Fruit fly (Drosophila melanogaster): ENCODE results near the gene GMF.

DNA sequence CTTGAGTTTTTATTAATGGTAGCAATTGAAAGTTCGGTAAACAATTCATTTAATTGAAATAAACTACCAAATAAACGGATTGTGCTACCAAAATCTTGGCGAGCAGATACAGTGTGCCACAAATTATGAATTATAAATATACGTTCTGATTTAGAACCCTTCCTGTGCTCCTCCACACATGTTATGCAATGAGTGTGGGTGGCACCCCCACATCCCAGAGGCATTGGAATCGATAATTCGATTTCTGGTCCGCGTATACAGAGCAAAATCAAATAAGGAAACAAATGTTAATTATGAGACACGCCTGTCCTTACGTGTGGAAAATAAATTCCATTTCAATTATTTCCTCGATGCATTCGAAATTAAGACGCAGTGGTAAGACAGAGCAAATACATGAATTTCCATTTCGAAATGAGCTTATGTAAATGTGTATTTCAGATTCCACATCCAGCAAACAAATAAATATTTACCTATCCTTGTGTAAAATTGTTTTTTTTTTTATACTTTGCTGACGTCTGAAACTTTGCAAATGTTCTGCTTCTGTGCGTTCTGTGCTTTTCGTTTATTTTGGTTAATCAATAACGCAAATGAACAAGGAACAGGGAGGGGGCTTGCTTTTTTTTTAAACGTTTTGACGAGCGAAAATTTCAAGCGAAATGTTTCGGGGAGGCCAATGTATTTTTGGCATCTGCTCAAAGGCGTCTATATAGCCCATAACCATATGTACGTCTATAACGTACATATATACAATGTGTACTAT lies 19.3 kb upstream of the GMF start:
- TF ChIP-seq Sox102F (GFP tag; optimal IDR thresholded peaks at IDR 0.05) (no peak), cyc (GFP tag; optimal IDR thresholded peaks at IDR 0.05) (no peak), CG6854 (GFP tag; optimal IDR thresholded peaks at IDR 0.05) (no peak), svp (GFP tag) (peak; percentile 0), Gug (GFP tag; IDR thresholded peaks at IDR 0.05) (no peak), CG3032 (tag; optimal IDR thresholded peaks at IDR 0.05) (no peak)

All from whole organism, prepupa.